Worm (Caenorhabditis elegans) whole organism, early embryonic: Measurements from ENCODE around the gene unc-6.

ENCODE experiments used
- B0310.2 ChIP-seq: sonication (generic microtip); optimal IDR thresholded peaks from 2 replicates; lab custom pipeline; 2016; ENCODE audit warnings: mild to moderate bottlenecking, missing genetic modification characterization, missing compliant biosample characterization
- F13C5.2 ChIP-seq: sonication (generic microtip); optimal IDR thresholded peaks from 2 replicates; lab custom pipeline; 2017; ENCODE audit warnings: mild to moderate bottlenecking, missing genetic modification characterization, inconsistent platforms, missing compliant biosample characterization
- aly-1 ChIP-seq: sonication (generic microtip); optimal IDR thresholded peaks from 2 replicates; lab custom pipeline; 2016; ENCODE audit warnings: missing genetic modification characterization, missing compliant biosample characterization
- ama-1 ChIP-seq: fragments of 150-350 bp; optimal IDR thresholded peaks from 2 replicates; lab custom pipeline; 2014
- ceh-13 ChIP-seq: fragments of 200-800 bp; sonication (Bioruptor generic); optimal IDR thresholded peaks from 2 replicates; lab custom pipeline; 2018; ENCODE audit warnings: mild to moderate bottlenecking, missing genetic modification characterization, missing compliant biosample characterization
- ceh-36 ChIP-seq: sonication (generic microtip); optimal IDR thresholded peaks from 2 replicates; lab custom pipeline; 2016; ENCODE audit warnings: missing genetic modification characterization, inconsistent platforms, missing compliant biosample characterization
- ets-7 ChIP-seq: sonication (generic microtip); optimal IDR thresholded peaks from 2 replicates; lab custom pipeline; 2016; ENCODE audit warnings: missing genotype, missing genetic modification characterization, missing compliant biosample characterization
- flt-1 ChIP-seq: fragments of 200-800 bp; sonication (Bioruptor generic); IDR thresholded peaks from 2 replicates; pipeline ENCODE4 v1.3.6; 2022; ENCODE audit warnings: missing genetic modification characterization, missing compliant biosample characterization
- hmbx-1 ChIP-seq: sonication (generic microtip); optimal IDR thresholded peaks from 2 replicates; lab custom pipeline; 2016; ENCODE audit warnings: mild to moderate bottlenecking, missing genetic modification characterization, missing compliant biosample characterization
- hmg-4 ChIP-seq: fragments of 200-800 bp; sonication (Bioruptor generic); optimal IDR thresholded peaks from 2 replicates; lab custom pipeline; 2018; ENCODE audit warnings: mild to moderate bottlenecking, missing genetic modification characterization, missing compliant biosample characterization
- hnd-1 ChIP-seq: sonication (generic microtip); optimal IDR thresholded peaks from 2 replicates; lab custom pipeline; 2016; ENCODE audit warnings: missing genetic modification characterization, missing compliant biosample characterization
- pes-1 ChIP-seq: fragments of 200-800 bp; sonication (Bioruptor generic); IDR thresholded peaks from 2 replicates; pipeline ENCODE4 v1.3.6; 2022; ENCODE audit warnings: missing genetic modification reagents, missing genetic modification characterization, missing compliant biosample characterization
- scrt-1 ChIP-seq: fragments of 200-800 bp; sonication (Bioruptor generic); IDR thresholded peaks from 2 replicates; pipeline ENCODE4 v1.3.6; 2022; ENCODE audit warnings: missing genetic modification characterization, missing compliant biosample characterization
- sea-1 ChIP-seq: fragments of 200-800 bp; sonication (Bioruptor generic); conservative IDR thresholded peaks from 2 replicates; pipeline ENCODE4 v1.3.6; 2022; ENCODE audit warnings: missing genetic modification characterization, missing compliant biosample characterization
- tbx-11 ChIP-seq: fragments of 200-800 bp; sonication (Bioruptor generic); IDR thresholded peaks from 2 replicates; pipeline ENCODE4 v1.3.6; 2022; ENCODE audit warnings: missing genetic modification characterization, missing compliant biosample characterization
- tbx-37 ChIP-seq: fragments of 200-800 bp; sonication (Bioruptor generic); conservative IDR thresholded peaks from 2 replicates; pipeline ENCODE4 v1.3.6; 2022; ENCODE audit warnings: missing genetic modification reagents, missing genetic modification characterization, missing compliant biosample characterization
- tra-4 ChIP-seq: sonication (generic microtip); optimal IDR thresholded peaks from 2 replicates; lab custom pipeline; 2017; ENCODE audit warnings: missing genetic modification characterization, missing compliant biosample characterization

The unc-6 gene

ce11 chrX:6889374-6889773, at the start of gene unc-6:
unc-6 (plus strand) TSS chrX:6889674.
- TF ChIP-seq flt-1 (GFP tag; lab: Robert Waterston, UW) = no peak
- no peak for TF ChIP-seq B0310.2
- no peak for TF ChIP-seq scrt-1 (GFP tag; lab: Robert Waterston, UW)
- no peak for TF ChIP-seq ama-1 (lab: Kevin White, UChicago)
- no peak for TF ChIP-seq tbx-11 (GFP tag; lab: Robert Waterston, UW)
- TF ChIP-seq ceh-36 (tag; lab: Kevin White, UChicago) = no peak
- TF ChIP-seq sea-1 (GFP tag; lab: Robert Waterston, UW) = no peak
- TF ChIP-seq aly-1 (tag; lab: Kevin White, UChicago) = no peak
- no peak for TF ChIP-seq F13C5.2 (tag; lab: Kevin White, UChicago)

ce11 chrX:6840670-6841308, 48.7 kb upstream of the unc-6 start, which contains the start of the genes glr-6 and asg-2:
glr-6 (minus strand) TSS chrX:6840720.
asg-2 (plus strand) TSS chrX:6841258.
- TF ChIP-seq F13C5.2 (tag; lab: Kevin White, UChicago) = peak; percentile 42
- no peak for TF ChIP-seq tra-4 (tag; lab: Kevin White, UChicago)
- no peak for TF ChIP-seq ama-1 (lab: Kevin White, UChicago)
- no peak for TF ChIP-seq flt-1 (GFP tag; lab: Robert Waterston, UW)
- no peak for TF ChIP-seq scrt-1 (GFP tag; lab: Robert Waterston, UW)

ce11 chrX:6844394-6845072, 44.9 kb upstream of the unc-6 start, which contains the start of gene C53B7.3:
C53B7.3 (plus strand) TSS chrX:6844755.
- TF ChIP-seq ceh-36 (tag; lab: Kevin White, UChicago) (no peak), F13C5.2 (tag; lab: Kevin White, UChicago) (no peak), ceh-13 (GFP tag; lab: Kevin White, UChicago) (no peak), hnd-1 (tag; lab: Kevin White, UChicago) (no peak), sea-1 (GFP tag; lab: Robert Waterston, UW) (no peak), pes-1 (GFP tag; lab: Robert Waterston, UW) (no peak), hmg-4 (GFP tag; lab: Kevin White, UChicago) (no peak), B0310.2 (no peak), ama-1 (lab: Kevin White, UChicago) (no peak), scrt-1 (GFP tag; lab: Robert Waterston, UW) (no peak), flt-1 (GFP tag; lab: Robert Waterston, UW) (no peak), aly-1 (tag; lab: Kevin White, UChicago) (no peak), tbx-37 (GFP tag; lab: Robert Waterston, UW) (no peak), tra-4 (tag; lab: Kevin White, UChicago) (no peak), hmbx-1 (tag; lab: Kevin White, UChicago) (no peak), ets-7 (tag; lab: Kevin White, UChicago) (no peak)

- TF ChIP-seq B0310.2 (no peak), ama-1 (lab: Kevin White, UChicago) (no peak), hmbx-1 (tag; lab: Kevin White, UChicago) (no peak), tbx-11 (GFP tag; lab: Robert Waterston, UW) (no peak), F13C5.2 (tag; lab: Kevin White, UChicago) (no peak), hnd-1 (tag; lab: Kevin White, UChicago) (no peak), hmg-4 (GFP tag; lab: Kevin White, UChicago) (no peak), ceh-13 (GFP tag; lab: Kevin White, UChicago) (no peak), tbx-37 (GFP tag; lab: Robert Waterston, UW) (no peak), scrt-1 (GFP tag; lab: Robert Waterston, UW) (no peak), sea-1 (GFP tag; lab: Robert Waterston, UW) (no peak), aly-1 (tag; lab: Kevin White, UChicago) (no peak), tra-4 (tag; lab: Kevin White, UChicago) (no peak), pes-1 (GFP tag; lab: Robert Waterston, UW) (no peak), ceh-36 (tag; lab: Kevin White, UChicago) (no peak), ets-7 (tag; lab: Kevin White, UChicago) (no peak), flt-1 (GFP tag; lab: Robert Waterston, UW) (no peak)
Measured at ce11 chrX:6845934-6846333, 43.5 kb upstream of the unc-6 start, which contains the start of gene C53B7.2. C53B7.2 (plus strand) TSS chrX:6846234.

- TF ChIP-seq ets-7 (tag; lab: Kevin White, UChicago) = no peak
- no peak for TF ChIP-seq F13C5.2 (tag; lab: Kevin White, UChicago)
- no peak for TF ChIP-seq flt-1 (GFP tag; lab: Robert Waterston, UW)
- TF ChIP-seq tbx-37 (GFP tag; lab: Robert Waterston, UW) = no peak
- no peak for TF ChIP-seq ceh-36 (tag; lab: Kevin White, UChicago)
- no peak for TF ChIP-seq ceh-13 (GFP tag; lab: Kevin White, UChicago)
- no peak for TF ChIP-seq pes-1 (GFP tag; lab: Robert Waterston, UW)
Measured at ce11 chrX:6848596-6848995, 40.9 kb upstream of the unc-6 start.

- no peak for TF ChIP-seq B0310.2
- TF ChIP-seq tbx-11 (GFP tag; lab: Robert Waterston, UW) = no peak
- TF ChIP-seq pes-1 (GFP tag; lab: Robert Waterston, UW) = no peak
- TF ChIP-seq ceh-36 (tag; lab: Kevin White, UChicago) = no peak
Measured at ce11 chrX:6850412-6850811, 39.1 kb upstream of the unc-6 start.

ce11 chrX:6853318-6853717, 36.2 kb upstream of the unc-6 start, which contains the start of gene rig-3:
rig-3 (plus strand) TSS chrX:6853618.
- no peak for TF ChIP-seq ets-7 (tag; lab: Kevin White, UChicago)
- TF ChIP-seq ceh-36 (tag; lab: Kevin White, UChicago) = no peak
- TF ChIP-seq sea-1 (GFP tag; lab: Robert Waterston, UW) = no peak
